Fruit fly (Drosophila melanogaster) whole organism, wandering third instar larva: ENCODE results near the gene CG15358.

Experiments used
- Dfd ChIP-seq: fragments of >200 bp; optimal IDR thresholded peaks from 2 replicates; lab custom pipeline; 2017; ENCODE audit warnings: missing biosample characterization, missing genetic modification characterization
- Hnf4 ChIP-seq: fragments of 200-800 bp; sonication (Bioruptor generic); optimal IDR thresholded peaks from 2 replicates; lab custom pipeline; 2016; ENCODE audit warnings: missing biosample characterization, mild to moderate bottlenecking, missing genetic modification characterization
- Jra ChIP-seq: sonication (Bioruptor generic); optimal IDR thresholded peaks from 2 replicates; lab custom pipeline; 2016; ENCODE audit warnings: missing biosample characterization, missing genetic modification characterization
- Mio ChIP-seq: sonication (Bioruptor generic); optimal IDR thresholded peaks from 2 replicates; lab custom pipeline; 2016; ENCODE audit warnings: missing biosample characterization, missing genetic modification characterization
- N ChIP-seq: fragments of >200 bp; optimal IDR thresholded peaks from 2 replicates; lab custom pipeline; 2018; ENCODE audit warnings: missing biosample characterization, missing external identifiers, missing genetic modification characterization
- OdsH ChIP-seq: fragments of 200-800 bp; sonication (Bioruptor generic); optimal IDR thresholded peaks from 2 replicates; lab custom pipeline; 2016; ENCODE audit warnings: missing biosample characterization, mild to moderate bottlenecking, missing genetic modification characterization
- Vsx2 ChIP-seq: fragments of 200-300, 225-300 bp; sonication (Bioruptor generic); optimal IDR thresholded peaks from 2 replicates; lab custom pipeline; 2018; ENCODE audit warnings: missing biosample characterization, missing genetic modification characterization; ENCODE audit not compliant: partially characterized antibody
- brk ChIP-seq: fragments of 200-800 bp; sonication (Bioruptor generic); optimal IDR thresholded peaks from 2 replicates; lab custom pipeline; 2016; ENCODE audit warnings: missing biosample characterization, mild to moderate bottlenecking, missing genetic modification characterization
- fru ChIP-seq: fragments of 200-800 bp; sonication (Bioruptor generic); optimal IDR thresholded peaks from 3 replicates; lab custom pipeline; 2016; ENCODE audit warnings: missing biosample characterization, mild to moderate bottlenecking, missing genetic modification characterization
- lola ChIP-seq: fragments of >200 bp; optimal IDR thresholded peaks from 2 replicates; lab custom pipeline; 2017; ENCODE audit warnings: missing biosample characterization, missing genetic modification characterization
- psq ChIP-seq: fragments of 200-800 bp; sonication (Bioruptor generic); optimal IDR thresholded peaks from 3 replicates; lab custom pipeline; 2017; ENCODE audit warnings: missing biosample characterization, mild to moderate bottlenecking, missing genetic modification characterization, moderate library complexity
- sage ChIP-seq: fragments of 200-800 bp; sonication (Bioruptor generic); optimal IDR thresholded peaks from 2 replicates; lab custom pipeline; 2016; ENCODE audit warnings: missing biosample characterization, mild to moderate bottlenecking, missing genetic modification characterization
- woc ChIP-seq: sonication (Bioruptor generic); optimal IDR thresholded peaks from 2 replicates; lab custom pipeline; 2016; ENCODE audit warnings: missing biosample characterization, mild to moderate bottlenecking, missing genetic modification characterization

- no peak for TF ChIP-seq fru (GFP tag; lab: Kevin White, UChicago)
- no peak for TF ChIP-seq psq
- TF ChIP-seq Hnf4 (GFP tag; lab: Kevin White, UChicago): no peak
- no peak for TF ChIP-seq woc (GFP tag; lab: Kevin White, UChicago)
- TF ChIP-seq Dfd: no peak
- TF ChIP-seq lola: no peak
- no peak for TF ChIP-seq brk (GFP tag; lab: Kevin White, UChicago)
- TF ChIP-seq N: no peak
- no peak for TF ChIP-seq Jra (GFP tag; lab: Kevin White, UChicago)
- no peak for TF ChIP-seq OdsH (GFP tag; lab: Kevin White, UChicago)
- no peak for TF ChIP-seq sage (GFP tag; lab: Kevin White, UChicago)
- no peak for TF ChIP-seq Vsx2 (GFP tag; lab: Kevin White, UChicago)
- no peak for TF ChIP-seq Mio (GFP tag; lab: Kevin White, UChicago)
Observed at dm6 chr2L:1885215-1885721, 2.3 kb upstream of the CG15358 start.
